Fruit fly (Drosophila melanogaster) whole organism, embryonic: ENCODE results near the gene CG10584.

Experiments used
- ATbp ChIP-seq: fragments of 200-800 bp; sonication (Bioruptor generic); optimal IDR thresholded peaks from 2 replicates; lab custom pipeline; 2017; ENCODE audit warnings: missing biosample characterization, mild to moderate bottlenecking, missing genetic modification characterization, missing genetic modification reagents
- B-H2 ChIP-seq: fragments of 200-800 bp; sonication (Bioruptor generic); optimal IDR thresholded peaks from 2 replicates; lab custom pipeline; 2018; ENCODE audit warnings: missing biosample characterization, mild to moderate bottlenecking, missing genetic modification characterization
- BtbVII ChIP-seq: fragments of 200-800 bp; sonication (Bioruptor generic); optimal IDR thresholded peaks from 3 replicates; lab custom pipeline; 2017; ENCODE audit warnings: missing biosample characterization, mild to moderate bottlenecking, missing genetic modification characterization
- CG10267 ChIP-seq: fragments of 200-800 bp; sonication (Bioruptor generic); optimal IDR thresholded peaks from 2 replicates; lab custom pipeline; 2018; ENCODE audit warnings: missing biosample characterization, mild to moderate bottlenecking, missing genetic modification characterization, moderate library complexity
- CG10543 ChIP-seq: fragments of 200-800 bp; sonication (Bioruptor generic); optimal IDR thresholded peaks from 3 replicates; lab custom pipeline; 2017; ENCODE audit warnings: missing biosample characterization, mild to moderate bottlenecking, missing genetic modification characterization, moderate library complexity
- CG11560 ChIP-seq: fragments of 200-800 bp; sonication (Bioruptor generic); IDR thresholded peaks from 3 replicates; pipeline ENCODE4 v1.3.6; 2022; ENCODE audit warnings: missing biosample characterization, missing genetic modification characterization
- CG12104 ChIP-seq: fragments of 200-800 bp; sonication (Bioruptor generic); optimal IDR thresholded peaks from 3 replicates; lab custom pipeline; 2016; ENCODE audit warnings: missing biosample characterization, missing genetic modification characterization
- CG13775 ChIP-seq: fragments of 200-800 bp; sonication (Bioruptor generic); optimal IDR thresholded peaks from 3 replicates; lab custom pipeline; 2017; ENCODE audit warnings: missing biosample characterization, mild to moderate bottlenecking, missing genetic modification characterization
- CG15073 ChIP-seq: fragments of 200-800 bp; sonication (Bioruptor generic); optimal IDR thresholded peaks from 2 replicates; lab custom pipeline; 2016; ENCODE audit warnings: missing biosample characterization, missing genetic modification characterization
- CG15269 ChIP-seq: fragments of 200-800 bp; sonication (Bioruptor generic); optimal IDR thresholded peaks from 2 replicates; lab custom pipeline; 2018; ENCODE audit warnings: missing biosample characterization, mild to moderate bottlenecking, missing genetic modification characterization, moderate library complexity
- CG17385 ChIP-seq: fragments of 200-800 bp; sonication (Bioruptor generic); optimal IDR thresholded peaks from 3 replicates; lab custom pipeline; 2018; ENCODE audit warnings: missing biosample characterization, mild to moderate bottlenecking, missing genetic modification characterization
- CG18262 ChIP-seq: fragments of 200-800 bp; optimal IDR thresholded peaks from 3 replicates; lab custom pipeline; 2019; ENCODE audit warnings: missing biosample characterization, mild to moderate bottlenecking, missing genetic modification characterization, moderate library complexity
- CG30403 ChIP-seq: fragments of 200-800 bp; sonication (Bioruptor generic); optimal IDR thresholded peaks from 3 replicates; lab custom pipeline; 2016; ENCODE audit warnings: missing biosample characterization, missing genetic modification characterization
- CG30431 ChIP-seq: fragments of 200-800 bp; sonication (Bioruptor generic); optimal IDR thresholded peaks from 2 replicates; lab custom pipeline; 2017; ENCODE audit warnings: missing biosample characterization, missing genetic modification characterization
- CG5180 ChIP-seq: fragments of 200-800 bp; sonication (Bioruptor generic); optimal IDR thresholded peaks from 3 replicates; lab custom pipeline; 2017; ENCODE audit warnings: missing biosample characterization, missing genetic modification characterization, mild to moderate bottlenecking, moderate library complexity, missing genetic modification reagents
- CG5245 ChIP-seq: fragments of 200-800 bp; sonication (Bioruptor generic); optimal IDR thresholded peaks from 3 replicates; lab custom pipeline; 2016; ENCODE audit warnings: missing biosample characterization, missing genetic modification characterization
- CG6689 ChIP-seq: fragments of 200-800 bp; sonication (Bioruptor generic); IDR thresholded peaks from 2 replicates; pipeline ENCODE4 v1.3.6; 2022; ENCODE audit warnings: missing biosample characterization, missing genetic modification characterization
- CG8388 ChIP-seq: fragments of 200-800 bp; sonication (Bioruptor generic); optimal IDR thresholded peaks from 2 replicates; lab custom pipeline; 2019; ENCODE audit warnings: missing biosample characterization, mild to moderate bottlenecking, missing genetic modification characterization, moderate library complexity
- CG9727 ChIP-seq: fragments of 200-800 bp; sonication (Bioruptor generic); optimal IDR thresholded peaks from 3 replicates; lab custom pipeline; 2017; ENCODE audit warnings: missing biosample characterization, mild to moderate bottlenecking, missing genetic modification characterization
- Chrac-16 ChIP-seq: fragments of 200-800 bp; sonication (Bioruptor generic); optimal IDR thresholded peaks from 3 replicates; lab custom pipeline; 2016; ENCODE audit warnings: missing biosample characterization, missing genetic modification characterization
- CkIIα-i1 ChIP-seq: fragments of 200-800 bp; sonication (Bioruptor generic); IDR thresholded peaks from 2 replicates; pipeline ENCODE4 v1.3.6; 2022; ENCODE audit warnings: missing biosample characterization, missing genetic modification characterization
- CoRest ChIP-seq: fragments of 200-800 bp; sonication (Bioruptor generic); optimal IDR thresholded peaks from 3 replicates; lab custom pipeline; 2018; ENCODE audit warnings: missing biosample characterization, mild to moderate bottlenecking, missing genetic modification characterization, moderate library complexity
- D19A ChIP-seq: fragments of 200-800 bp; optimal IDR thresholded peaks from 3 replicates; lab custom pipeline; 2019; ENCODE audit warnings: missing biosample characterization, mild to moderate bottlenecking, missing genetic modification characterization, moderate library complexity
- Dref ChIP-seq: fragments of 200-800 bp; sonication (Bioruptor generic); IDR thresholded peaks from 2 replicates; pipeline ENCODE4 v1.3.6; 2022; ENCODE audit warnings: missing biosample characterization, missing genetic modification characterization
- Kr ChIP-seq: fragments of 200-800 bp; sonication (Bioruptor generic); optimal IDR thresholded peaks from 2 replicates; lab custom pipeline; 2017; ENCODE audit warnings: missing biosample characterization, mild to moderate bottlenecking, missing genetic modification characterization
- Mad ChIP-seq: fragments of 200-800 bp; sonication (Bioruptor generic); optimal IDR thresholded peaks from 2 replicates; lab custom pipeline; 2016; ENCODE audit warnings: missing biosample characterization, missing genetic modification characterization
- Meics ChIP-seq: fragments of 200-800 bp; sonication (Bioruptor generic); optimal IDR thresholded peaks from 2 replicates; lab custom pipeline; 2017; ENCODE audit warnings: missing biosample characterization, mild to moderate bottlenecking, missing genetic modification characterization
- Neu2 ChIP-seq: fragments of 200-800 bp; sonication (Bioruptor generic); optimal IDR thresholded peaks from 3 replicates; lab custom pipeline; 2016; ENCODE audit warnings: missing biosample characterization, missing genetic modification characterization, borderline replicate concordance
- Nf-YB ChIP-seq: fragments of 200-800 bp; sonication (Bioruptor generic); optimal IDR thresholded peaks from 3 replicates; lab custom pipeline; 2019; ENCODE audit warnings: missing biosample characterization, mild to moderate bottlenecking, missing genetic modification characterization, moderate library complexity
- Scr ChIP-seq: fragments of 200-800 bp; sonication (Bioruptor generic); IDR thresholded peaks from 2 replicates; pipeline ENCODE4 v1.3.6; 2022; ENCODE audit warnings: missing biosample characterization, missing genetic modification characterization; ENCODE audit not compliant: partially characterized antibody
- Sox100B ChIP-seq: fragments of 200-800 bp; sonication (Bioruptor generic); optimal IDR thresholded peaks from 3 replicates; lab custom pipeline; 2018; ENCODE audit warnings: missing biosample characterization, mild to moderate bottlenecking, missing genetic modification characterization
- Sox102F ChIP-seq: fragments of 200-800 bp; sonication (Bioruptor generic); optimal IDR thresholded peaks from 2 replicates; lab custom pipeline; 2018; ENCODE audit warnings: missing biosample characterization, mild to moderate bottlenecking, missing genetic modification characterization, moderate library complexity
- Spps ChIP-seq: fragments of 200-800 bp; sonication (Bioruptor generic); optimal IDR thresholded peaks from 2 replicates; lab custom pipeline; 2018; ENCODE audit warnings: missing biosample characterization, mild to moderate bottlenecking, missing genetic modification characterization
- ash1 ChIP-seq: fragments of 200-800 bp; sonication (Bioruptor generic); optimal IDR thresholded peaks from 2 replicates; lab custom pipeline; 2018; ENCODE audit warnings: missing biosample characterization, mild to moderate bottlenecking, missing genetic modification characterization
- ato ChIP-seq: fragments of 200-800 bp; sonication (Bioruptor generic); IDR thresholded peaks from 2 replicates; pipeline ENCODE4 v1.3.6; 2022; ENCODE audit warnings: missing biosample characterization, missing genetic modification characterization; ENCODE audit not compliant: partially characterized antibody
- bsh ChIP-seq, 2 experiments: fragments of 200-800 bp; sonication (Bioruptor generic); optimal IDR thresholded peaks; 2 replicates each; lab custom pipeline; 2017 to 2018; ENCODE audit warnings: mild to moderate bottlenecking in 2 of 2, missing biosample characterization in 2 of 2, missing genetic modification characterization in 2 of 2, moderate library complexity in 1 of 2
- eve ChIP-seq, 2 experiments: fragments of >200 bp; optimal IDR thresholded peaks; 2 replicates each; lab custom pipeline; 2017; ENCODE audit warnings: missing biosample characterization in 2 of 2, missing genetic modification characterization in 2 of 2
- gcm ChIP-seq: fragments of 200-800 bp; sonication (Bioruptor generic); optimal IDR thresholded peaks from 2 replicates; lab custom pipeline; 2019; ENCODE audit warnings: missing biosample characterization, mild to moderate bottlenecking, missing genetic modification characterization, moderate library complexity
- klu ChIP-seq: fragments of 200-800 bp; sonication (Bioruptor generic); IDR thresholded peaks from 2 replicates; pipeline ENCODE4 v1.3.6; 2022; ENCODE audit warnings: missing biosample characterization, missing genetic modification characterization
- lbe ChIP-seq: fragments of 200-800 bp; sonication (Bioruptor generic); optimal IDR thresholded peaks from 2 replicates; lab custom pipeline; 2016; ENCODE audit warnings: missing biosample characterization, mild to moderate bottlenecking, missing genetic modification characterization
- lov ChIP-seq, 2 experiments: fragments of 200-800 bp in 1 of 2; fragments of >200 bp in 1 of 2; sonication (Bioruptor generic) in 1 of 2; IDR thresholded peaks in 1 of 2; optimal IDR thresholded peaks in 1 of 2; 2 replicates in 1 of 2; 3 replicates in 1 of 2; pipeline versions ENCODE4 v1.3.6 to Lab custom; 2017 to 2022; ENCODE audit warnings: missing biosample characterization in 1 of 2, missing genetic modification characterization in 1 of 2
- nmo ChIP-seq: fragments of 200-800 bp; sonication (Bioruptor generic); optimal IDR thresholded peaks from 2 replicates; lab custom pipeline; 2018; ENCODE audit warnings: missing biosample characterization, mild to moderate bottlenecking, missing genetic modification characterization, moderate library complexity
- otp ChIP-seq: fragments of 200-800 bp; sonication (Bioruptor generic); IDR thresholded peaks from 3 replicates; pipeline ENCODE4, ENCODE4 v1.3.6; 2022; ENCODE audit warnings: missing biosample characterization, missing genetic modification characterization
- prd ChIP-seq, 3 experiments: fragments of >200 bp in 2 of 3; fragments of 200-800 bp in 1 of 3; sonication (Bioruptor generic) in 1 of 3; optimal IDR thresholded peaks in 2 of 3; IDR thresholded peaks in 1 of 3; 2 replicates in 2 of 3; 3 replicates in 1 of 3; pipeline versions ENCODE4 v1.3.6 to Lab custom; 2017 to 2022; ENCODE audit warnings: missing biosample characterization in 1 of 3, missing genetic modification characterization in 1 of 3
- ranshi ChIP-seq: fragments of 200-800 bp; sonication (Bioruptor generic); IDR thresholded peaks from 2 replicates; pipeline ENCODE4 v1.3.6; 2022; ENCODE audit warnings: missing biosample characterization, missing genetic modification characterization
- salm ChIP-seq: fragments of 200-800 bp; sonication (Bioruptor generic); optimal IDR thresholded peaks from 2 replicates; lab custom pipeline; 2018; ENCODE audit warnings: missing biosample characterization, mild to moderate bottlenecking, missing genetic modification characterization
- unpg ChIP-seq: fragments of 200-800 bp; sonication (Bioruptor generic); optimal IDR thresholded peaks from 3 replicates; lab custom pipeline; 2018; ENCODE audit warnings: missing biosample characterization, mild to moderate bottlenecking, missing genetic modification characterization, moderate library complexity
- zen ChIP-seq: fragments of 200-800 bp; sonication (Bioruptor generic); optimal IDR thresholded peaks from 3 replicates; lab custom pipeline; 2018; ENCODE audit warnings: missing biosample characterization, mild to moderate bottlenecking, missing genetic modification characterization, moderate library complexity
- zfh1 ChIP-seq: fragments of 200-800 bp; sonication (Bioruptor generic); IDR thresholded peaks from 3 replicates; pipeline ENCODE4 v1.3.6; 2022; ENCODE audit warnings: missing biosample characterization, missing genetic modification characterization

Gene CG10584

dm6 chr3L:21047037-21047436 lies 15.9 kb upstream of the CG10584 start (continued):
- TF ChIP-seq CoRest (tag; lab: Kevin White, UChicago) = peak; percentile 36
- peak; percentile 28 for TF ChIP-seq Meics (GFP tag; lab: Kevin White, UChicago)
- no peak; the same call in 2 of the 3 replicates for TF ChIP-seq otp
- TF ChIP-seq Chrac-16 (GFP tag; lab: Kevin White, UChicago) = peak; percentile 33
- TF ChIP-seq salm (tag; lab: Kevin White, UChicago) = no peak
- peak; percentile 52 for TF ChIP-seq gcm (GFP tag; lab: Kevin White, UChicago)
- no peak for TF ChIP-seq CG15073
- no peak for TF ChIP-seq Scr
- TF ChIP-seq CG15269 (tag; lab: Kevin White, UChicago) = peak; percentile 31
- TF ChIP-seq nmo (GFP tag; lab: Kevin White, UChicago) = peak; percentile 5
- peak; percentile 59 for TF ChIP-seq unpg
- no peak for TF ChIP-seq Dref (GFP tag; lab: Robert Waterston, UW)
- peak; percentile 68 for TF ChIP-seq zen (tag; lab: Kevin White, UChicago)
- TF ChIP-seq klu = no peak
- TF ChIP-seq CG18262 (tag; lab: Kevin White, UChicago) = peak; percentile 73
- peak; percentile 63 for TF ChIP-seq CG8388 (GFP tag; lab: Kevin White, UChicago)
- TF ChIP-seq CG30403 (GFP tag; lab: Kevin White, UChicago) = peak; percentile 42
- TF ChIP-seq ash1 (GFP tag; lab: Kevin White, UChicago) = no peak
- TF ChIP-seq ato (GFP tag; lab: Robert Waterston, UW) = no peak
- TF ChIP-seq CG5245 (GFP tag; lab: Kevin White, UChicago) = peak; percentile 24
- TF ChIP-seq bsh (GFP tag; optimal IDR thresholded peaks at IDR 0.05; lab: Kevin White, UChicago) = peak in 1 of 2 experiments; percentile 73
- peak; percentile 27 for TF ChIP-seq ATbp (GFP tag; lab: Kevin White, UChicago)
- TF ChIP-seq CG6689 (GFP tag; lab: Robert Waterston, UW) = 0 out of 2 replicates have a peak, but pooled peaks have one; percentile 11
- TF ChIP-seq Kr (GFP tag; lab: Kevin White, UChicago) = peak; percentile 19
- no peak for TF ChIP-seq zfh1 (GFP tag; lab: Robert Waterston, UW)
- TF ChIP-seq lov (optimal IDR thresholded peaks at IDR 0.05; lab: Kevin White, UChicago) = no peak
- 0 out of 3 replicates have a peak, but pooled peaks have one; percentile 37 for TF ChIP-seq lov (GFP tag; IDR thresholded peaks at IDR 0.05; lab: Robert Waterston, UW)
- TF ChIP-seq Mad (GFP tag; lab: Kevin White, UChicago) = no peak
- TF ChIP-seq Spps (tag; lab: Kevin White, UChicago) = peak; percentile 20
- peak; percentile 11 for TF ChIP-seq BtbVII
- TF ChIP-seq CG9727 = peak; percentile 64
- TF ChIP-seq Sox100B (GFP tag; lab: Kevin White, UChicago) = peak; percentile 28
- peak; percentile 61 for TF ChIP-seq CG10267 (tag; lab: Kevin White, UChicago)
- no peak for TF ChIP-seq ranshi (GFP tag; lab: Robert Waterston, UW)
- no peak for TF ChIP-seq CG30431
- TF ChIP-seq lbe = no peak
- no peak for TF ChIP-seq Nf-YB (GFP tag; lab: Kevin White, UChicago)
- peak; percentile 36 for TF ChIP-seq Sox102F (GFP tag; lab: Kevin White, UChicago)
- TF ChIP-seq CG11560 (tag; lab: Robert Waterston, UW) = no peak
- TF ChIP-seq B-H2 (GFP tag; lab: Kevin White, UChicago) = no peak
- TF ChIP-seq CG17385 (GFP tag; lab: Kevin White, UChicago) = peak; percentile 14
- peak; percentile 63 for TF ChIP-seq D19A (tag; lab: Kevin White, UChicago)
- no peak for TF ChIP-seq CG12104 (GFP tag; lab: Kevin White, UChicago)
- TF ChIP-seq CG10543 (GFP tag; lab: Kevin White, UChicago) = no peak
- TF ChIP-seq CG5180 (GFP tag; lab: Kevin White, UChicago) = no peak
- no peak for TF ChIP-seq CkIIα-i1 (GFP tag; lab: Robert Waterston, UW)
- no peak for TF ChIP-seq prd (optimal IDR thresholded peaks at IDR 0.05; lab: Kevin White, UChicago)
- TF ChIP-seq prd (GFP tag; IDR thresholded peaks at IDR 0.05; lab: Robert Waterston, UW) = peak; percentile 44; the same call in 1 of the 3 replicates
- TF ChIP-seq eve (GFP tag; optimal IDR thresholded peaks at IDR 0.05; lab: Kevin White, UChicago) = peak in 1 of 2 experiments; percentile 67
- no peak for TF ChIP-seq Neu2
- peak; percentile 50 for TF ChIP-seq CG13775 (GFP tag; lab: Kevin White, UChicago)
